Fruit fly (Drosophila melanogaster): Measurements from ENCODE around the gene Acox3.

Acox3 gene

DNA sequence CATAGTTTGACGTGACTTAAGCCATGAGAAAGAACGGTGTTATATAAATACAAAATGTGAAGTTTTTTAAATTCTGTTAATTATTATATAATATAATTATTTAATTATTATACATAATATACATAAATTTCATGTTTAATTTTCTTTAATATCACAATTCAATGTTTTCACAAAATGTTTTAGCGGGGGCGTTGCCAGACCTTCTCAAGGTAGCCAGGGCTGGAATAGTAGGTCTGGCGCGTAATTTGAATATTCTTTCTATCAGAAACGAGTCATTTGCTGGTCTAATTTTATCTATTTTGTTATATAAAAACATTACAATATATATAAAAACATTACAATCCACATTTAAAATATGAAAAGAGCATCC is at the start of gene Acox3:
Gene Acox3 (minus strand): TSS at position 70 of the 370 bp plus-strand sequence.
- TF ChIP-seq Crg-1 (GFP tag; optimal IDR thresholded peaks at IDR 0.05) (no peak), bab1 (GFP tag; optimal IDR thresholded peaks at IDR 0.05) (peak; percentile 22), CG11617 (GFP tag; optimal IDR thresholded peaks at IDR 0.05) (no peak), CG14711 (tag; optimal IDR thresholded peaks at IDR 0.05) (no peak)

DNA sequence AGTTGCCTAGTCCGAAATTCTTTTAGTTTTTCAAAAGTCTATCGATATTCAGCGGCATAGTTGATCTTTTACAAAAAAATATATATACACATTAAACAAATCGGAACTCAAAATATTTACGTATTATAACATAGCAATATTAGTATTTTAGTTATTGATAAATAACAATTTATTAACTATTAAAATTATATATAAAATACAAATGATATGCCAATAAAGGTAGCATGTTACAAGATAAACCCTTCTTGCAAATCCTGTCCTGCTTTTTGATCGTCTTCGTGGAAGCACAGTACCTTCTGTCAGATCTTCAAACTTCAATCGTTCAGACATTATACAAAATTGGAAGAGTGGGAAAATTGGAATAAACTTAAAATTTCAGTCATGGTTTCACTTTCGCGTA is 48.5 kb upstream of the Acox3 start, which contains the start of gene CG9550:
Gene CG9550 (plus strand): TSS at position 301 of the 400 bp plus-strand sequence.
- no peak for TF ChIP-seq CG11617 (GFP tag; optimal IDR thresholded peaks at IDR 0.05)
- no peak for TF ChIP-seq CG7101 (tag; optimal IDR thresholded peaks at IDR 0.05)
- no peak for TF ChIP-seq pad (GFP tag; optimal IDR thresholded peaks at IDR 0.05)
- TF ChIP-seq Hr96 (GFP tag; optimal IDR thresholded peaks at IDR 0.05) = no peak
- no peak for TF ChIP-seq CG14711 (tag; optimal IDR thresholded peaks at IDR 0.05)
- TF ChIP-seq Crg-1 (GFP tag; optimal IDR thresholded peaks at IDR 0.05) = no peak
- no peak for TF ChIP-seq CG5204 (GFP tag; optimal IDR thresholded peaks at IDR 0.05)
- no peak for TF ChIP-seq Clk (GFP tag; optimal IDR thresholded peaks at IDR 0.05)
- TF ChIP-seq ovo (GFP tag; optimal IDR thresholded peaks at IDR 0.05) = no peak
- TF ChIP-seq Mnt (GFP tag; optimal IDR thresholded peaks at IDR 0.05) = no peak
- no peak for TF ChIP-seq CG12768 (GFP tag; optimal IDR thresholded peaks at IDR 0.05)
- no peak for TF ChIP-seq bab1 (GFP tag; optimal IDR thresholded peaks at IDR 0.05)
- TF ChIP-seq kay (GFP tag; ENCODE audit: borderline replicate concordance) = no peak
- TF ChIP-seq cnc (optimal IDR thresholded peaks at IDR 0.05) = no peak
- TF ChIP-seq CG7045 (GFP tag; optimal IDR thresholded peaks at IDR 0.05) = no peak
- no peak for TF ChIP-seq CG33017 (tag; optimal IDR thresholded peaks at IDR 0.05)
- TF ChIP-seq CG1620 (GFP tag; optimal IDR thresholded peaks at IDR 0.05) = no peak
- no peak for TF ChIP-seq cic (GFP tag; optimal IDR thresholded peaks at IDR 0.05)
- TF ChIP-seq toe (GFP tag; optimal IDR thresholded peaks at IDR 0.05) = no peak
- no peak for TF ChIP-seq tj (GFP tag; optimal IDR thresholded peaks at IDR 0.05)

DNA sequence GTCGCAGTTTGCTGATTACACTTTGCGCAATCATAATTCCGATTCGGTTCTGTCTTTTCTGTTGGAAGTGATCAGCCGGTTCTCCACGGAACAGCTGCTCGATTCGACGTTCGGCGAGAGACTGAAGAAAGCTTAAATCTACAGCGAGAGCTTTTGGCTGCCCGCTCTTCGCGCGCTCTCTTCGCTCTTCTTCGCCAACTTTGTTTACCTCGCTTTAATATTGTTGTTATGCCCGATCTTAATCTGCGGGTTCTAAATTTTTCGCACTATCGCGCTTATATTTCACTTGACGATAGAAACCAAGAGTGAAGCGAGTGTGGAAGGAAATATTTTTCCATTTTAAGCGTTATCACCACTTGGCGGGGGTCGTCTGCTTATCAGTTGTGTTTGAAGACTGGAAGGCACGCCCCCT is 46.2 kb upstream of the Acox3 start, which contains the start of gene CG9547:
Gene CG9547 (minus strand): TSS at position 128 of the 412 bp plus-strand sequence.
- no peak for TF ChIP-seq CG14711 (tag; optimal IDR thresholded peaks at IDR 0.05)
- no peak for TF ChIP-seq ovo (GFP tag; optimal IDR thresholded peaks at IDR 0.05)
- TF ChIP-seq CG7045 (GFP tag; optimal IDR thresholded peaks at IDR 0.05) = peak; percentile 24
- TF ChIP-seq Hr96 (GFP tag; optimal IDR thresholded peaks at IDR 0.05) = no peak
- peak; percentile 9 for TF ChIP-seq pad (GFP tag; optimal IDR thresholded peaks at IDR 0.05)
- peak; percentile 93 for TF ChIP-seq cic (GFP tag; optimal IDR thresholded peaks at IDR 0.05)
- peak; percentile 79 for TF ChIP-seq CG33017 (tag; optimal IDR thresholded peaks at IDR 0.05)
- TF ChIP-seq CG11617 (GFP tag; optimal IDR thresholded peaks at IDR 0.05) = peak; percentile 48
- TF ChIP-seq bab1 (GFP tag; optimal IDR thresholded peaks at IDR 0.05) = peak; percentile 68
- no peak for TF ChIP-seq cnc (optimal IDR thresholded peaks at IDR 0.05)
- peak; percentile 36 for TF ChIP-seq tj (GFP tag; optimal IDR thresholded peaks at IDR 0.05)
- TF ChIP-seq Mnt (GFP tag; optimal IDR thresholded peaks at IDR 0.05) = peak; percentile 48
- TF ChIP-seq Clk (GFP tag; optimal IDR thresholded peaks at IDR 0.05) = no peak
- TF ChIP-seq toe (GFP tag; optimal IDR thresholded peaks at IDR 0.05) = no peak
- peak; percentile 69 for TF ChIP-seq CG7101 (tag; optimal IDR thresholded peaks at IDR 0.05)
- no peak for TF ChIP-seq kay (GFP tag; ENCODE audit: borderline replicate concordance)
- no peak for TF ChIP-seq CG5204 (GFP tag; optimal IDR thresholded peaks at IDR 0.05)
- peak; percentile 44 for TF ChIP-seq Crg-1 (GFP tag; optimal IDR thresholded peaks at IDR 0.05)
- TF ChIP-seq CG1620 (GFP tag; optimal IDR thresholded peaks at IDR 0.05) = no peak
- TF ChIP-seq CG12768 (GFP tag; optimal IDR thresholded peaks at IDR 0.05) = peak; percentile 87

DNA sequence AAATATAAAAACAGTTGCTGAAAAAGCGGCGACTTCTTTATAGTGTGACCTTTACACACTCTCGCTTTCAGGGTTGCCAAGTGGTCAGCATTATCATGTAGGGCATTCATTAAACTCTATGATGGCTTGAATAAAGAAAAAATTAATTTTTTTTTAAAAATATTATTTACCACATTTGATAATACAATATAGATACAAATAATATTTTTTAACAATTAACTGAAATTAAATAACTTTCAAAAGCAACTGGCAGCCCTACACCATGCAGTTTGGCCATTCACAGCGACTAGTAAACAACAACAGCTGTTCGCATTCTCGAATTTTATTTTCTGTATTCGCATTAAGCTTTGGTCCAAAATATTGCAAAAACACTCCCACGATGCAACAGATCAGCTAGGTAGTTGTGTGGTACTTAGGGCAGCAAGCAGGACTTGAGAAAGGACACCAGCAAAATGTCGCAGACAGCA is 42.6 kb upstream of the Acox3 start, which contains the start of the genes Phf5a and CG31638:
Gene Phf5a (minus strand): TSS at position 61 of the 467 bp plus-strand sequence.
Gene CG31638 (plus strand): TSS at position 279 of the 467 bp plus-strand sequence.
- TF ChIP-seq CG7101 (tag; optimal IDR thresholded peaks at IDR 0.05) = peak; percentile 97
- TF ChIP-seq CG14711 (tag; optimal IDR thresholded peaks at IDR 0.05) = peak; percentile 100
- TF ChIP-seq CG7045 (GFP tag; optimal IDR thresholded peaks at IDR 0.05) = peak; percentile 62
- TF ChIP-seq Hr96 (GFP tag; optimal IDR thresholded peaks at IDR 0.05) = no peak
- TF ChIP-seq Mnt (GFP tag; optimal IDR thresholded peaks at IDR 0.05) = peak; percentile 88
- peak; percentile 85 for TF ChIP-seq ovo (GFP tag; optimal IDR thresholded peaks at IDR 0.05)
- TF ChIP-seq bab1 (GFP tag; optimal IDR thresholded peaks at IDR 0.05) = peak; percentile 66
- TF ChIP-seq cic (GFP tag; optimal IDR thresholded peaks at IDR 0.05) = peak; percentile 29
- peak; percentile 84 for TF ChIP-seq pad (GFP tag; optimal IDR thresholded peaks at IDR 0.05)
- peak; percentile 97 for TF ChIP-seq CG12768 (GFP tag; optimal IDR thresholded peaks at IDR 0.05)
- peak; percentile 95 for TF ChIP-seq CG33017 (tag; optimal IDR thresholded peaks at IDR 0.05)
- TF ChIP-seq CG5204 (GFP tag; optimal IDR thresholded peaks at IDR 0.05) = no peak
- TF ChIP-seq tj (GFP tag; optimal IDR thresholded peaks at IDR 0.05) = peak; percentile 84
- TF ChIP-seq Crg-1 (GFP tag; optimal IDR thresholded peaks at IDR 0.05) = peak; percentile 92
- peak; percentile 86 for TF ChIP-seq Clk (GFP tag; optimal IDR thresholded peaks at IDR 0.05)
- TF ChIP-seq toe (GFP tag; optimal IDR thresholded peaks at IDR 0.05) = no peak
- peak; percentile 27 for TF ChIP-seq CG1620 (GFP tag; optimal IDR thresholded peaks at IDR 0.05)
- no peak for TF ChIP-seq kay (GFP tag; ENCODE audit: borderline replicate concordance)
- TF ChIP-seq CG11617 (GFP tag; optimal IDR thresholded peaks at IDR 0.05) = peak; percentile 88
- TF ChIP-seq cnc (optimal IDR thresholded peaks at IDR 0.05) = no peak

dm6 chr2L:6488676-6489140 is 40.5 kb upstream of the Acox3 start, which contains the start of the genes KFase and epsilonCOP:
TSS of gene KFase (minus strand) at chr2L:6488756.
TSS of gene epsilonCOP (plus strand) at chr2L:6489090.
- TF ChIP-seq toe (GFP tag; optimal IDR thresholded peaks at IDR 0.05) (no peak), ovo (GFP tag; optimal IDR thresholded peaks at IDR 0.05) (peak; percentile 88), tj (GFP tag; optimal IDR thresholded peaks at IDR 0.05) (peak; percentile 92), CG7101 (tag; optimal IDR thresholded peaks at IDR 0.05) (peak; percentile 68), CG11617 (GFP tag; optimal IDR thresholded peaks at IDR 0.05) (peak; percentile 74), CG14711 (tag; optimal IDR thresholded peaks at IDR 0.05) (peak; percentile 61), CG12768 (GFP tag; optimal IDR thresholded peaks at IDR 0.05) (peak; percentile 34), CG5204 (GFP tag; optimal IDR thresholded peaks at IDR 0.05) (no peak), cic (GFP tag; optimal IDR thresholded peaks at IDR 0.05) (peak; percentile 36), pad (GFP tag; optimal IDR thresholded peaks at IDR 0.05) (peak; percentile 55), kay (GFP tag; ENCODE audit: borderline replicate concordance) (no peak), bab1 (GFP tag; optimal IDR thresholded peaks at IDR 0.05) (peak; percentile 35), Clk (GFP tag; optimal IDR thresholded peaks at IDR 0.05) (no peak), CG1620 (GFP tag; optimal IDR thresholded peaks at IDR 0.05) (peak; percentile 71), cnc (optimal IDR thresholded peaks at IDR 0.05) (no peak), CG33017 (tag; optimal IDR thresholded peaks at IDR 0.05) (peak; percentile 57), Hr96 (GFP tag; optimal IDR thresholded peaks at IDR 0.05) (no peak), CG7045 (GFP tag; optimal IDR thresholded peaks at IDR 0.05) (peak; percentile 63), Mnt (GFP tag; optimal IDR thresholded peaks at IDR 0.05) (peak; percentile 59), Crg-1 (GFP tag; optimal IDR thresholded peaks at IDR 0.05) (peak; percentile 81)
